Fruit fly (Drosophila melanogaster) whole organism, embryonic: ENCODE data around the gene foxo.

Source experiments
- CG10147 ChIP-seq: fragments of 200-800 bp; sonication (Bioruptor generic); optimal IDR thresholded peaks from 2 replicates; lab custom pipeline; 2019; ENCODE audit warnings: missing biosample characterization, mild to moderate bottlenecking, missing genetic modification characterization, moderate library complexity
- CG10321 ChIP-seq: fragments of 200-800 bp; sonication (Bioruptor generic); IDR thresholded peaks from 2 replicates; pipeline ENCODE4 v1.3.6; 2022; ENCODE audit warnings: missing biosample characterization, missing genetic modification characterization
- CG13624 ChIP-seq: fragments of 200-800 bp; sonication (Bioruptor generic); optimal IDR thresholded peaks from 2 replicates; lab custom pipeline; 2016; ENCODE audit warnings: missing biosample characterization, missing genetic modification characterization
- CG13775 ChIP-seq: fragments of 200-800 bp; sonication (Bioruptor generic); optimal IDR thresholded peaks from 3 replicates; lab custom pipeline; 2017; ENCODE audit warnings: missing biosample characterization, mild to moderate bottlenecking, missing genetic modification characterization
- CG14710 ChIP-seq: fragments of 200-800 bp; sonication (Bioruptor generic); optimal IDR thresholded peaks from 3 replicates; lab custom pipeline; 2019; ENCODE audit warnings: missing biosample characterization, mild to moderate bottlenecking, missing genetic modification characterization, moderate library complexity
- CG15479 ChIP-seq: fragments of 200-800 bp; sonication (Bioruptor generic); optimal IDR thresholded peaks from 3 replicates; lab custom pipeline; 2019; ENCODE audit warnings: missing biosample characterization, mild to moderate bottlenecking, missing genetic modification characterization, moderate library complexity
- CG17568 ChIP-seq: fragments of 200-800 bp; sonication (Bioruptor generic); optimal IDR thresholded peaks from 2 replicates; lab custom pipeline; 2018; ENCODE audit warnings: missing biosample characterization, mild to moderate bottlenecking, missing genetic modification characterization, moderate library complexity
- CG32767 ChIP-seq: fragments of 200-800 bp; sonication (Bioruptor generic); IDR thresholded peaks from 2 replicates; pipeline ENCODE4 v1.3.6; 2022; ENCODE audit warnings: missing biosample characterization, missing genetic modification characterization
- CG33213 ChIP-seq: fragments of 200-800 bp; sonication (Bioruptor generic); optimal IDR thresholded peaks from 3 replicates; lab custom pipeline; 2016; ENCODE audit warnings: missing biosample characterization, missing genetic modification characterization
- CG43689 ChIP-seq: fragments of 200-800 bp; sonication (Bioruptor generic); IDR thresholded peaks from 2 replicates; pipeline ENCODE4 v1.3.6; 2022; ENCODE audit warnings: missing biosample characterization, missing genetic modification characterization
- CG6654 ChIP-seq: fragments of 200-800 bp; sonication (Bioruptor generic); optimal IDR thresholded peaks from 2 replicates; lab custom pipeline; 2017; ENCODE audit warnings: missing biosample characterization, mild to moderate bottlenecking, missing genetic modification characterization
- CG6813 ChIP-seq: fragments of 200-800 bp; sonication (Bioruptor generic); optimal IDR thresholded peaks from 2 replicates; lab custom pipeline; 2017; ENCODE audit warnings: missing biosample characterization, missing genetic modification characterization, mild to moderate bottlenecking, moderate library complexity, missing genetic modification reagents
- CG8388 ChIP-seq: fragments of 200-800 bp; sonication (Bioruptor generic); optimal IDR thresholded peaks from 2 replicates; lab custom pipeline; 2019; ENCODE audit warnings: missing biosample characterization, mild to moderate bottlenecking, missing genetic modification characterization, moderate library complexity
- CG9727 ChIP-seq: fragments of 200-800 bp; sonication (Bioruptor generic); optimal IDR thresholded peaks from 3 replicates; lab custom pipeline; 2017; ENCODE audit warnings: missing biosample characterization, mild to moderate bottlenecking, missing genetic modification characterization
- Ets97D ChIP-seq: fragments of 200-800 bp; sonication (Bioruptor generic); optimal IDR thresholded peaks from 3 replicates; lab custom pipeline; 2016; ENCODE audit warnings: missing biosample characterization, missing genetic modification characterization
- GATAe ChIP-seq: fragments of 200-800 bp; sonication (Bioruptor generic); conservative IDR thresholded peaks from 2 replicates; pipeline ENCODE4 v1.3.6; 2022; ENCODE audit warnings: missing biosample characterization, missing genetic modification characterization
- H2.0 ChIP-seq: fragments of 200-800 bp; sonication (Bioruptor generic); IDR thresholded peaks from 2 replicates; pipeline ENCODE4 v1.3.6; 2022; ENCODE audit warnings: missing biosample characterization, missing genetic modification characterization
- HLH54F ChIP-seq: fragments of 200-800 bp; sonication (Bioruptor generic); optimal IDR thresholded peaks from 3 replicates; lab custom pipeline; 2016; ENCODE audit warnings: missing biosample characterization, missing genetic modification characterization
- Hand ChIP-seq: fragments of 200-800 bp; sonication (Bioruptor generic); optimal IDR thresholded peaks from 2 replicates; lab custom pipeline; 2017; ENCODE audit warnings: mild to moderate bottlenecking, missing biosample characterization, missing genetic modification reagents, missing genetic modification characterization
- Hey ChIP-seq: fragments of 200-800 bp; sonication (Bioruptor generic); optimal IDR thresholded peaks from 3 replicates; lab custom pipeline; 2018; ENCODE audit warnings: missing biosample characterization, mild to moderate bottlenecking, missing genetic modification characterization
- Hr39 ChIP-seq: fragments of >200 bp; optimal IDR thresholded peaks from 2 replicates; lab custom pipeline; 2017
- Med ChIP-seq: fragments of 200-800 bp; sonication (Bioruptor generic); peaks from one replicate; lab custom pipeline; 2016; ENCODE audit warnings: missing biosample characterization, missing genetic modification characterization, mild to moderate bottlenecking, inconsistent platforms, moderate library complexity
- Oli ChIP-seq: fragments of 200-800 bp; sonication (Bioruptor generic); optimal IDR thresholded peaks from 2 replicates; lab custom pipeline; 2018; ENCODE audit warnings: missing biosample characterization, mild to moderate bottlenecking, missing genetic modification characterization, moderate library complexity
- Sox102F ChIP-seq: fragments of 200-800 bp; sonication (Bioruptor generic); optimal IDR thresholded peaks from 2 replicates; lab custom pipeline; 2018; ENCODE audit warnings: missing biosample characterization, mild to moderate bottlenecking, missing genetic modification characterization, moderate library complexity
- Usf ChIP-seq: fragments of 200-800 bp; sonication (Bioruptor generic); optimal IDR thresholded peaks from 2 replicates; lab custom pipeline; 2017; ENCODE audit warnings: missing genotype, missing biosample characterization, missing genetic modification characterization
- Xbp1 ChIP-seq: fragments of 200-800 bp; sonication (Bioruptor generic); optimal IDR thresholded peaks from 3 replicates; lab custom pipeline; 2016; ENCODE audit warnings: missing biosample characterization, mild to moderate bottlenecking, missing genetic modification characterization
- ac ChIP-seq: fragments of 200-800 bp; sonication (Bioruptor generic); optimal IDR thresholded peaks from 3 replicates; lab custom pipeline; 2017; ENCODE audit warnings: missing biosample characterization, mild to moderate bottlenecking, missing genetic modification characterization
- br ChIP-seq: fragments of >200 bp; optimal IDR thresholded peaks from 2 replicates; lab custom pipeline; 2017
- cas ChIP-seq: fragments of 200-800 bp; sonication (Bioruptor generic); IDR thresholded peaks from 2 replicates; pipeline ENCODE4 v1.3.6; 2022; ENCODE audit warnings: missing biosample characterization, missing genetic modification characterization
- crc ChIP-seq: fragments of 200-800 bp; sonication (Bioruptor generic); optimal IDR thresholded peaks from 2 replicates; lab custom pipeline; 2016; ENCODE audit warnings: missing biosample characterization, missing genetic modification characterization
- crp ChIP-seq, 2 experiments: fragments of 200-800 bp; sonication (Bioruptor generic); optimal IDR thresholded peaks; 2 replicates in 1 of 2; 3 replicates in 1 of 2; lab custom pipeline; 2017; ENCODE audit warnings: missing biosample characterization in 2 of 2, missing genetic modification characterization in 2 of 2, mild to moderate bottlenecking in 1 of 2, moderate library complexity in 1 of 2
- da ChIP-seq: fragments of 200-800 bp; sonication (Bioruptor generic); optimal IDR thresholded peaks from 2 replicates; lab custom pipeline; 2016; ENCODE audit warnings: missing biosample characterization, missing genetic modification characterization
- dysf ChIP-seq: fragments of 200-800 bp; sonication (Bioruptor generic); IDR thresholded peaks from 3 replicates; pipeline ENCODE4 v1.3.6; 2022; ENCODE audit warnings: missing biosample characterization, missing genetic modification characterization
- ewg ChIP-seq: fragments of 200-800 bp; sonication (Bioruptor generic); optimal IDR thresholded peaks from 3 replicates; lab custom pipeline; 2017; ENCODE audit warnings: mild to moderate bottlenecking, missing biosample characterization, missing genetic modification reagents, missing genetic modification characterization
- fru ChIP-seq: fragments of >200 bp; optimal IDR thresholded peaks from 2 replicates; lab custom pipeline; 2017
- gem ChIP-seq: fragments of 200-800 bp; sonication (Bioruptor generic); optimal IDR thresholded peaks from 2 replicates; lab custom pipeline; 2019; ENCODE audit warnings: missing biosample characterization, mild to moderate bottlenecking, missing genetic modification characterization, moderate library complexity
- her ChIP-seq: fragments of 200-800 bp; sonication (Bioruptor generic); optimal IDR thresholded peaks from 2 replicates; lab custom pipeline; 2016; ENCODE audit warnings: missing biosample characterization, missing genetic modification characterization
- jumu ChIP-seq: fragments of 200-800 bp; sonication (Bioruptor generic); optimal IDR thresholded peaks from 3 replicates; lab custom pipeline; 2016; ENCODE audit warnings: missing biosample characterization, missing genetic modification characterization
- kay ChIP-seq: fragments of 200-800 bp; sonication (Bioruptor generic); optimal IDR thresholded peaks from 2 replicates; lab custom pipeline; 2016; ENCODE audit warnings: missing biosample characterization, missing genetic modification characterization
- maf-S ChIP-seq: fragments of 200-800 bp; sonication (Bioruptor generic); optimal IDR thresholded peaks from 2 replicates; lab custom pipeline; 2016; ENCODE audit warnings: missing biosample characterization, missing genetic modification characterization
- onecut ChIP-seq: fragments of 200-800 bp; sonication (Bioruptor generic); IDR thresholded peaks from 2 replicates; pipeline ENCODE4 v1.3.6; 2022; ENCODE audit warnings: missing biosample characterization, missing genetic modification characterization
- p53 ChIP-seq: fragments of 200-800 bp; sonication (Bioruptor generic); optimal IDR thresholded peaks from 2 replicates; lab custom pipeline; 2016; ENCODE audit warnings: missing biosample characterization, missing genetic modification characterization
- pb ChIP-seq: fragments of 200-800 bp; sonication (Bioruptor generic); optimal IDR thresholded peaks from 3 replicates; lab custom pipeline; 2016; ENCODE audit warnings: missing biosample characterization, missing genetic modification characterization
- repo ChIP-seq: fragments of 200-800 bp; sonication (Bioruptor generic); optimal IDR thresholded peaks from 2 replicates; lab custom pipeline; 2016; ENCODE audit warnings: missing biosample characterization, missing genetic modification characterization
- seq ChIP-seq: fragments of 200-800 bp; sonication (Bioruptor generic); IDR thresholded peaks from 2 replicates; pipeline ENCODE4 v1.3.6; 2022; ENCODE audit warnings: missing biosample characterization, missing genetic modification characterization
- sisA ChIP-seq: fragments of 200-800 bp; sonication (Bioruptor generic); IDR thresholded peaks from 2 replicates; pipeline ENCODE4 v1.3.6; 2022; ENCODE audit warnings: missing biosample characterization, missing genetic modification characterization
- ssp ChIP-seq: fragments of 200-800 bp; sonication (Bioruptor generic); IDR thresholded peaks from 2 replicates; pipeline ENCODE4 v1.3.6; 2022; ENCODE audit warnings: missing biosample characterization, missing genetic modification characterization
- tll ChIP-seq, 2 experiments: fragments of 200-800 bp in 1 of 2; fragments of >200 bp in 1 of 2; sonication (Bioruptor generic) in 1 of 2; optimal IDR thresholded peaks; 2 replicates each; lab custom pipeline; 2017 to 2019; ENCODE audit warnings: missing biosample characterization in 2 of 2, missing genetic modification characterization in 2 of 2, mild to moderate bottlenecking in 1 of 2, moderate library complexity in 1 of 2
- trem ChIP-seq: fragments of 200-800 bp; optimal IDR thresholded peaks from 3 replicates; lab custom pipeline; 2019; ENCODE audit warnings: missing biosample characterization, mild to moderate bottlenecking, missing genetic modification characterization, moderate library complexity
- twi ChIP-seq: fragments of 200-800 bp; optimal IDR thresholded peaks from 2 replicates; lab custom pipeline; 2019; ENCODE audit warnings: missing biosample characterization, mild to moderate bottlenecking, missing genetic modification characterization, moderate library complexity

foxo gene

DNA sequence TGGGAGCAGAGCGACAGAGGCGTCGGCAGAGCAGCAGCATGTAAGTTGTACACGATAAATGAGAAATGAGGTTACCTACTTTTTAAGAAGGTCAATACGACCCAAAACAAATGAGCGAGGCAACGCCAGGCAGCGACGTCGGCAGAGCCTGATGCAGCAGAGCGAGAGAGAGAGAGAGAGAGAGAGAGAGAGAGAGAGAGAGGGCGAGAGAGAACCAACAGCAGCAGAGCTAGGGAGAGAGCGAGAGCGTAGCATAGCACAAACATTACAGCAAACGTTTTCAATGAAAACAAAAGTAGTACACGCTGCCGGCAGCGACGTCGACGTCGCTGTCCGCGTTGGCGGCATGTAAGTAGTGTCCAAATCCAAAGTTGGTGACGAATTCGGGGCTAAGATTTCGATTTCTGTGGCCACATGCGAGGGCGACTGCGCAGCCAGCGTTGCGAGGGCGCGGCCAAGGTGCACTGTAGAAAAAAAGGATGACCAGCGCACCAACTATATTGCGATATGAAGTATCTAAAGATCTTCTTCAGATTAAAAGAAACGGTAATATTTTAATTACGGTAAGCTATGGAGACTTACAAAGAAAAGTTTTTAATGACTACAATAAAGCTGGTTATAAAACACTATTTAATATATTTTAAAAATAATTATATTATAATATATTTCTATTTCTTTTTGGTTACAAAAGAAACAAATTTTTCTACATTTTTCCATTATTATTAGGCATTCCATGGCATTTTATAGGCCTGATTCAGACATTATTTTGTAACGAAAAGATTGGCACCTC is 38.9 kb upstream of the foxo start (continued):
- TF ChIP-seq CG8388 (GFP tag; lab: Kevin White, UChicago) = peak; percentile 85
- peak; percentile 85 for TF ChIP-seq ewg (GFP tag; lab: Kevin White, UChicago)
- no peak for TF ChIP-seq CG17568 (GFP tag; lab: Kevin White, UChicago)
- no peak for TF ChIP-seq HLH54F (GFP tag; lab: Kevin White, UChicago)
- peak; percentile 29 for TF ChIP-seq CG13624 (GFP tag; lab: Kevin White, UChicago)
- TF ChIP-seq CG43689 (GFP tag; lab: Robert Waterston, UW) = peak; percentile 80
- TF ChIP-seq Hr39 (lab: Kevin White, UChicago) = no peak
- TF ChIP-seq CG9727 (GFP tag; lab: Kevin White, UChicago) = peak; percentile 84
- peak; percentile 47 for TF ChIP-seq her
- TF ChIP-seq Hand (GFP tag; lab: Kevin White, UChicago) = peak; percentile 29
- no peak for TF ChIP-seq Ets97D (GFP tag; lab: Kevin White, UChicago)
- TF ChIP-seq da (GFP tag; lab: Kevin White, UChicago) = peak; percentile 35
- no peak for TF ChIP-seq maf-S (GFP tag; lab: Kevin White, UChicago)
- TF ChIP-seq Xbp1 (GFP tag; lab: Kevin White, UChicago) = peak; percentile 89
- TF ChIP-seq crc (GFP tag; lab: Kevin White, UChicago) = no peak
- peak; percentile 65 for TF ChIP-seq kay (GFP tag; lab: Kevin White, UChicago)
- peak; percentile 86 for TF ChIP-seq Med
- peak; percentile 69 for TF ChIP-seq CG6813 (GFP tag; lab: Kevin White, UChicago)
- no peak for TF ChIP-seq fru (lab: Kevin White, UChicago)
- peak; percentile 67 for TF ChIP-seq CG15479 (GFP tag; lab: Kevin White, UChicago)
- peak; percentile 74 for TF ChIP-seq twi (tag; lab: Kevin White, UChicago)
- no peak for TF ChIP-seq cas
- TF ChIP-seq CG10147 (GFP tag; lab: Kevin White, UChicago) = peak; percentile 69
- peak; percentile 70 for TF ChIP-seq onecut
- peak; percentile 83 for TF ChIP-seq CG13775 (GFP tag; lab: Kevin White, UChicago)
- TF ChIP-seq ssp (GFP tag; lab: Robert Waterston, UW) = no peak
- TF ChIP-seq CG6654 = peak; percentile 61
- no peak for TF ChIP-seq ac (GFP tag; lab: Kevin White, UChicago)
- peak; percentile 6 for TF ChIP-seq Hey (tag; lab: Kevin White, UChicago)
- peak; percentile 57 for TF ChIP-seq trem
- peak; percentile 60 for TF ChIP-seq repo (GFP tag; lab: Kevin White, UChicago)
- peak; percentile 95 for TF ChIP-seq Oli
- peak; percentile 74 for TF ChIP-seq CG14710 (tag; lab: Kevin White, UChicago)
- peak; percentile 87 for TF ChIP-seq CG10321
- TF ChIP-seq Usf (GFP tag; lab: Kevin White, UChicago) = peak; percentile 27
- 0 out of 2 replicates have a peak, but pooled peaks have one; percentile 10 for TF ChIP-seq GATAe (GFP tag; lab: Robert Waterston, UW)
- no peak for TF ChIP-seq br (lab: Kevin White, UChicago)
- peak; percentile 96 for TF ChIP-seq Sox102F
- TF ChIP-seq crp (GFP tag; optimal IDR thresholded peaks at IDR 0.05; lab: Kevin White, UChicago) = peak in 1 of 2 experiments; percentile 43
- no peak for TF ChIP-seq jumu (GFP tag; lab: Kevin White, UChicago)
- peak; percentile 95 for TF ChIP-seq gem (tag; lab: Kevin White, UChicago)
- peak; percentile 0 for TF ChIP-seq pb (GFP tag; lab: Kevin White, UChicago)
- peak; percentile 82 for TF ChIP-seq H2.0
- peak; percentile 4 for TF ChIP-seq CG33213
- TF ChIP-seq p53 (GFP tag; lab: Kevin White, UChicago) = no peak
- peak; percentile 86 for TF ChIP-seq seq (GFP tag; lab: Robert Waterston, UW)
- TF ChIP-seq sisA (GFP tag; lab: Robert Waterston, UW) = peak; percentile 87; the same call in 1 of the 2 replicates
- peak; percentile 83 for TF ChIP-seq CG32767 (GFP tag; lab: Robert Waterston, UW)
- TF ChIP-seq dysf = peak; percentile 93; the same call in 2 of the 3 replicates
- TF ChIP-seq tll (GFP tag; optimal IDR thresholded peaks at IDR 0.05; lab: Kevin White, UChicago) = peak in 1 of 2 experiments; percentile 31
